Worm (Caenorhabditis elegans): ENCODE data around the gene M162.15.

The M162.15 gene

DNA sequence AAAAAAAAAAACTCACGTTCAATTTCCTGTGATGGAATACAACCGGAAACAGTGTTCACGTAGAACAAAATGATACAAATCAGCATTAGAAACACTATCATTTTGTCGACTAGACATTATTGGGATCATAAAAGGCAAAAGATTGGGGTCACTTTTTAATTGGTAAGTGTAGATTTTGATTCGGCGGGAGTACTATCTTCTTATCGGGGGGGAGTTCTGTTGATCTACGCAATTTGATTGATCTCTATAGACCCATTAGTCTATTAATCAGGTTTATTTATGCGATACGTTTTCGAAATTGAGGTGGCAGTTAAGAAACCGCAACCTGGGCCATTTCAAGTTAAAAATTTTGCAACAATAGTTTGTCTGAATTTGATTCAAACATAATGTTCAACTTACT lies 29.5 kb upstream of the M162.15 start, which contains the start of gene Y116F11B.2:
Y116F11B.2 (minus strand) TSS at position 101 of the 400 bp plus-strand sequence.
- peak; percentile 27 for TF ChIP-seq aha-1 (tag)
- TF ChIP-seq sdz-12 (GFP tag; optimal IDR thresholded peaks at IDR 0.05), result no peak

DNA sequence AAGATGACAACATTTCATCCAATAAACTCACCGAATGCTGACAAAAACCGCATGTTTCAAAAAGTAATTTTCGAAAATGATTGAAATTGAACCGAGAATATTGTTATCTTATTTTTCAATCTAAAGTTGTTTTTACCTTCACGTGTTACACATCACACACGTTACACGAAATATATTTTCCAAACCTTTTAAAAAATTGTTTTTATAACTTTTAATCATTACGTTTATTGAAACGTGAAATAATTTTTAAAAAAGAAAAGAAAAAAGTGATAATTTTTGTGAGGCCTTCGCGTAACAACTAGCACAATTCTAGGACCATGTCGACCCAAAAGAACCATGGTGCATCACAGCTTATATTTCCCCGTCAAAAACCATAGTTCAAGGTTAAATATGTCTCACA lies 23.4 kb upstream of the M162.15 start, which contains the start of gene M162.7:
M162.7 (minus strand) TSS at position 101 of the 400 bp plus-strand sequence.
- TF ChIP-seq unc-130 (GFP tag; optimal IDR thresholded peaks at IDR 0.05) (no peak), egl-27 (tag; optimal IDR thresholded peaks at IDR 0.05) (no peak), T26A8.4 (GFP tag; IDR thresholded peaks at IDR 0.05) (no peak), fkh-10 (GFP tag; optimal IDR thresholded peaks at IDR 0.05) (no peak), ceh-62 (tag; optimal IDR thresholded peaks at IDR 0.05) (no peak), mxl-2 (GFP tag; conservative IDR thresholded peaks at IDR 0.05) (no peak), unc-39 (tag; optimal IDR thresholded peaks at IDR 0.05) (no peak), zip-11 (GFP tag; IDR thresholded peaks at IDR 0.05) (no peak), zip-2 (tag; optimal IDR thresholded peaks at IDR 0.05) (no peak), spr-3 (GFP tag; optimal IDR thresholded peaks at IDR 0.05) (no peak), F44E2.7 (GFP tag; IDR thresholded peaks at IDR 0.05) (no peak), hlh-11 (tag; optimal IDR thresholded peaks at IDR 0.05) (no peak)

DNA sequence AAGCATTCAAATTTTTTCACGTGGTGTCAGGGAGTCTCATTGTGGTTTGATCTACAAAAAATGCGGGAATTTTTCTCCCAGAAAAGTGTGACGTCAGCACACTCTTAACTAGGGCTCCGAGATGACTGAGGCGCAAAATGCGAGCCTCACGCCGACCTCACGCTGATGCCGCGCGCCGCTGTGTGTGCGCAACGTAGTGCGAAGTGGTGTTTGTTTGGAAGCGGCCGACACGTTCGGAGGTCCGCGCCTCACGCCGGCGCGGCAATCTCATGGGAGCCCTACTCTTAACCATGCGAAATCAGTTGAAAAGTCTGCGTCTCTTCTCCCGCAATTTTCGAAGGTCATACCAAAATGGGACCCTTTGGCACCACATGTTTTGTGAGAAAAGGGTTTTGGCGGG lies 18.7 kb upstream of the M162.15 start:
- no peak for TF ChIP-seq ceh-44 (GFP tag; IDR thresholded peaks at IDR 0.05)
- TF ChIP-seq madf-5 (GFP tag; IDR thresholded peaks at IDR 0.05), result no peak
- peak; percentile 81 for TF ChIP-seq set-16 (GFP tag; IDR thresholded peaks at IDR 0.05)

DNA sequence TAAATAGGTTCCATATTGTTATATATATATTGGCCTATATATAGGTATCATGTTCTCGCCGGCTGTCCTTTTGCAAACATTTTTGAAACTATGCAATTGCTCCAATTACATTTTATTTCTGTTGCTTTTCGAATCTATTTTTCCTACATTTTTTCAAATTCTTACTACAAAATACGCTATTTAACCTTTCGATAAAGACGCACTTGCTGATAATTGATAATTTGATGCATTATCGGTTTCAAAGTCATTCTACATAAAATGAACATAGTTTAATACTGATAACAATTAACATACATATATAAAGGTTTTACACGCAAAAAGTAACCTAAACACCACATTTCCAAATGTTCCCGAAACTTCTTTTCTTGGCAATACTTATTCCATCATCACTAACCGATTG lies 16.8 kb upstream of the M162.15 start, which contains the start of gene clec-258:
clec-258 (plus strand) TSS at position 81 of the 400 bp plus-strand sequence.
- TF ChIP-seq gei-8 (GFP tag; optimal IDR thresholded peaks at IDR 0.05) (no peak), ceh-28 (tag; optimal IDR thresholded peaks at IDR 0.05) (no peak), nhr-28 (tag; optimal IDR thresholded peaks at IDR 0.05) (peak; percentile 94), skn-1 (tag; optimal IDR thresholded peaks at IDR 0.05) (no peak), pqm-1 (tag; optimal IDR thresholded peaks at IDR 0.05) (peak; percentile 77)

DNA sequence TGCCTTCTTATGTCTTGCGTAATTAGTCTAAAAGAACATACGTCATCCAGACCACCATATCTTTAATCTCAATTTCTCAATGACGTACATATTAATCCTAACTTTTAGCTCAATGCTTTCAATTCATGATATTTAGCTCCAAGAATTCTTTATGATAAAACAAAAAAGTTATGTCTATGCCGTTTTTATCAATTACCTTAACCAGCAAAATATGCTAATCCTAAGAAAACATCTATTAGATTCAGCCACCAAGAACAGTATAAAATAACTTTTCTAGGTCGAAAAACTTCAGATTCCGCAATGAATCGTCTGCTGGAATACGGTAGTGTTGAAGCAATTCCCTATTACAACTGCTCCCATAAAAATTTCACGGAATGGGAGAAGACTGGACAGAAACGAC lies 12.3 kb upstream of the M162.15 start, which contains the start of gene srt-45:
srt-45 (plus strand) TSS at position 301 of the 400 bp plus-strand sequence.
- TF ChIP-seq mdt-29 (GFP tag; IDR thresholded peaks at IDR 0.05), result no peak
- TF ChIP-seq gei-8 (GFP tag; optimal IDR thresholded peaks at IDR 0.05), result no peak
- no peak for TF ChIP-seq F37D6.2 (tag; optimal IDR thresholded peaks at IDR 0.05)
- no peak for TF ChIP-seq nhr-6 (tag; optimal IDR thresholded peaks at IDR 0.05)
- TF ChIP-seq daf-19 (GFP tag; conservative IDR thresholded peaks at IDR 0.05), result no peak
- TF ChIP-seq Y48G9A.11 (GFP tag; IDR thresholded peaks at IDR 0.05), result no peak
- no peak for TF ChIP-seq zip-2 (tag; optimal IDR thresholded peaks at IDR 0.05)
- TF ChIP-seq F26F4.8 (GFP tag; conservative IDR thresholded peaks at IDR 0.05), result no peak
- no peak for TF ChIP-seq zfp-2 (tag; optimal IDR thresholded peaks at IDR 0.05)
- TF ChIP-seq nhr-102 (tag; optimal IDR thresholded peaks at IDR 0.05), result no peak
- TF ChIP-seq lsy-2 (tag; optimal IDR thresholded peaks at IDR 0.05), result no peak
- no peak for TF ChIP-seq unc-39 (tag; optimal IDR thresholded peaks at IDR 0.05)
- TF ChIP-seq ceh-20 (GFP tag; IDR thresholded peaks at IDR 0.05), result no peak

DNA sequence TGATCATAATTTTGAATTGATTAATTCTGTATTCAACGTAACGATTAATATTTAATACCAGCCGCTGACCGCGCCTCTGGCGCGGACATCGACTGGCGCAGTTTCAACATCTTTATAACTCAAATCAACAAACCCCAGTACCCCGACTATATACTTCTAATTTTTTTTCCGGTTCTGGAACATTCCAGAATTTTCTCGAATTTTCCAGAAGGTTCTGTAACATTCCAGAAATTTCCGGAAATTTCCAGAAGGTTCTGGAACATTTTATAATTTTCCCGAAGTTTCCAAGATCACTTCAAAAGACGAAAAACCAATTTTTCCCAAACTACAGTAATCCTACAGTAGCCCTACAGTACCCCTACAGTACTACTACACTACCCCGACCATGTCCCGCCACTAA lies 7.7 kb upstream of the M162.15 start:
- no peak for TF ChIP-seq spr-3 (GFP tag; optimal IDR thresholded peaks at IDR 0.05)
- TF ChIP-seq ceh-44 (GFP tag; IDR thresholded peaks at IDR 0.05), result no peak
- no peak for TF ChIP-seq spr-1 (tag; optimal IDR thresholded peaks at IDR 0.05)
- no peak for TF ChIP-seq nhr-76 (tag; optimal IDR thresholded peaks at IDR 0.05)
- no peak for TF ChIP-seq Y48G9A.11 (GFP tag; IDR thresholded peaks at IDR 0.05)
- TF ChIP-seq ctbp-1 (GFP tag; IDR thresholded peaks at IDR 0.05), result no peak
- TF ChIP-seq nhr-25 (tag; optimal IDR thresholded peaks at IDR 0.05; ENCODE audit: borderline replicate concordance, insufficient read depth), result no peak
- TF ChIP-seq pha-4 (GFP tag; IDR thresholded peaks at IDR 0.05), result no peak
- no peak for TF ChIP-seq pha-4 (tag; optimal IDR thresholded peaks at IDR 0.05)
- TF ChIP-seq ztf-11 (tag; optimal IDR thresholded peaks at IDR 0.05), result no peak
- TF ChIP-seq Y75B8A.6 (GFP tag; IDR thresholded peaks at IDR 0.05), result no peak
- TF ChIP-seq php-3 (GFP tag; IDR thresholded peaks at IDR 0.05), result no peak
